Fruit fly (Drosophila melanogaster) whole organism, larva: ENCODE results near the gene CG13050.

Experiments
- noc ChIP-seq: fragments of 200-800 bp; sonication (Bioruptor generic); optimal IDR thresholded peaks from 3 replicates; lab custom pipeline; 2019; ENCODE audit warnings: missing biosample characterization, mild to moderate bottlenecking, missing genetic modification characterization, moderate library complexity

The CG13050 gene

DNA sequence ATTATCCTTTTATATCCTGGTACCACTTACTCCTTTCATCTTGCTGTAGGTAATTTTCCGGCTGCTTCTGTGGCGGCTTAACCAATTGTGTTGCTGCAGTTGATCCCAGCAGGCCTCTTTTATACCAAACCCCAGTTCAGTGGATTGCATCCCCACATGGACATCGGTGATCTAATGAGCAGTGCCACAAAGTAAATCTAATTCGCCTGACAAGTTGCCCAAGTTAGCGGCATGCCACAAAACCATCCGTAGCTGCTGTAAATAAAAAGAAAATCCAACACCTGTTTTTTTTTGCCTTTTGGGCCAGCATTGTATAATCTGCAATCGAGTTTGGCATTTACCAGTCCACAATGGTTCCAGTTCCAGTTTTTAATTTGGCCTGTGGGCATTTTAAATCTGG lies at the start of gene CG13050:
TSS of gene CG13050 (minus strand) at position 101 of the 400 bp plus-strand sequence.
- no peak for TF ChIP-seq noc

DNA sequence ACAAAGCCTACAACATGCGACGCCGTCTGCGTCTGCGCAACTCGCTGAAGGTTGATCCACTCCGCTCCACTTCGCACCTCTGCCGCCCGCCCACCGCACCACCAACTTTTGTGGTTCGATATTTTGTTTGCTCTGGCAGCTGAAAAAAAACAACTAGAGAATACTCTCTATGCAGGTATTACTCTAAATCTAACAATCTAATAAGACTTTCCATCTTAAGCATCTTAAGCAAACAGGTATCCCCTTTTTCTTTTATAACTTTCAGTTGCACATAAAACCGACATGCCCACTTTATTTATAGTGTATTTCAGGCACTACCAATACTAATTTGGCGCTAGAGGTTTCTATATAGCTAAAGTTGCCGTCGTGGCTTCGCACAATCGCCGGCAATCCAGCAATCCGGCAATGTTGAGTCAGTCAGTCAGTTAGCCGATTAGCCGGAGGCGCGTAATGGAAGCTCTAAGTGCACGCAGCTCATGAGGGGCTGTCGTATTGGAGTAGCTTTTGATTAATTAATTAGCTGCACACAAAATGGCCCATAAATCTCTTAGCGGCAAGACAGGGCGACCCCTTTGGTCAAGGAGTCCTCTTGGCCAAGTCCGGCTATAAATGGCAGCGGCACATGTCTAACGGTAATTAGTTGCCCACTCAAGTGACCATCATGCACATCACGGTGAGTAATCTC lies 49.3 kb upstream of the CG13050 start, which contains the start of gene CG13058:
TSS of gene CG13058 (plus strand) at position 635 of the 685 bp plus-strand sequence.
- peak; percentile 75 for TF ChIP-seq noc

DNA sequence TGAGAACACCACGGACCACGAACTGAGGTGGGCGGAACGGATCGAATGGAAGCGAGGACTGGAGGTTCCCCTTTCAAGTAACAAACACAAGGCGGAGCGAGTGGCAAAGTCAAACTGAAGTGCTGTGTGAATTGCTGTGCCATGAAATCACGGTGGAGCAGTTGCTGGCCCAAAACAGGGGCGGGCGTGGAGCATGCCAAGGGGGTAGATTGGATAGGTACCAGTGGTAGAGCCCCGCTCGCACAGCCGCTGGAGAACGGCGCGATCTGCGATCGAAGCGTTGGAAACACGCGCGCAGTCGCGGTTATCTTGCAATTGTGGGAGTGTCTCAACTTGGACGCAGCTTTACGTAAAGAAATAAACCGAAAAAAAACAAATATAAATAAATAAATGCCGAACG lies 48.7 kb upstream of the CG13050 start, which contains the start of gene CG13038:
TSS of gene CG13038 (minus strand) at position 118 of the 400 bp plus-strand sequence.
- TF ChIP-seq noc, result no peak

DNA sequence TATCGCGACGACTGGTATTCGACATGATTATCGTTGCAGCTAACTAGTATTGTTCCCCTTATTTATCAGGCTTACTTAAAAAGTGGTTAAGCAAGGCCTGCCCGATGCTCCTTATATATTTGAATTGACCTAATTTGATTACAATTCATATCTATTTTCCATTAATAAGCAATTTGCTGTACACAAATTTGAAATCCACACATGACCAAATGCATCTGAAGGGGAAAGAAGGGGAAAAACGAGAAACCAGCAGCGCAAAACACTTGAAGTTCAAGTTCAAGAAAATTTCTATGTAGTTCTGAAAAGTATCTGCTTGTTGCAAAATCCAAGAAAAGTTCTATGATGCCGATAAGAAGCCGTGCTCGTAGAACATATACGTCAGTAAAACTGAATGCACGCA lies 47.6 kb upstream of the CG13050 start, which contains the start of the genes CG13040 and CG13039:
TSS of gene CG13040 (minus strand) at position 101 of the 400 bp plus-strand sequence.
TSS of gene CG13039 (minus strand) at position 106 of the 400 bp plus-strand sequence.
- TF ChIP-seq noc, result no peak

DNA sequence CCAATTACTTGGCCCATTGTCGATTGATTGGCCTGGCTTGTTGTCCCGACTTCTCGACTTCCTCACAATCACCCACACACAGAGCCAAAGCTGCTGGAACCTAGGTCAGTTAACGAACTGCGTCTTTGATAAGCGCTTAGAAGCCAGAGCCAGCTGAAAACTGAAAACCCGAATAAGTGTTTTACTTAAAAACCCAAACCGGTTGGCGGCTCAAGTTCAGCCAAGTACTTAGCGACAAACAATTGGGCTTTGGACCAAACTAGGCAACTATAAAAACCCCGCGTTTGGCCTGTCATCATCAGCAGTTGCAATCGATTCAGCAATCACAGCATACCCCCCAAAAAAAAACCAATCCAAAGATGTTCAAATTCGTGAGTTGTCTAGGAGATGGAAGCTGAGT lies 44.3 kb upstream of the CG13050 start, which contains the start of gene CG13059:
TSS of gene CG13059 (plus strand) at position 301 of the 400 bp plus-strand sequence.
- no peak for TF ChIP-seq noc

DNA sequence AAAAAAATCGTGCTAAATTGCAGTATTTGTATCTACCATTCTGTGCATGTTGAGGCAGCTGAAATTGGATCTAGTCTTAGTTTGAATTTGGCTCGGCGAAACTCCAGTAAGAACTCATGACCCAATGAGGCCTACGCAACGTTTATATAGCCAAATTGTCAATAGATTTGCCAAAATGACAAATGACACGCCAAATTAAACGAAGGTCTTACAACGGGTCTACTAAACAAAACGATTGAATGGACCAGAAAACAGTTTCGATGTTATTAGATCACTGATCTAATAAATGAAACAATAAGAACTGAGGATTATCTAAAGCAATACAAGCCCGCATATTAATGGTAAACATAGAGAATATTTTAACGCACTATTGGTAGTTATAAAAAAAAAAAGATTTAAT lies 42.1 kb upstream of the CG13050 start, which contains the start of gene CG42718:
TSS of gene CG42718 (minus strand) at position 101 of the 400 bp plus-strand sequence.
- no peak for TF ChIP-seq noc

DNA sequence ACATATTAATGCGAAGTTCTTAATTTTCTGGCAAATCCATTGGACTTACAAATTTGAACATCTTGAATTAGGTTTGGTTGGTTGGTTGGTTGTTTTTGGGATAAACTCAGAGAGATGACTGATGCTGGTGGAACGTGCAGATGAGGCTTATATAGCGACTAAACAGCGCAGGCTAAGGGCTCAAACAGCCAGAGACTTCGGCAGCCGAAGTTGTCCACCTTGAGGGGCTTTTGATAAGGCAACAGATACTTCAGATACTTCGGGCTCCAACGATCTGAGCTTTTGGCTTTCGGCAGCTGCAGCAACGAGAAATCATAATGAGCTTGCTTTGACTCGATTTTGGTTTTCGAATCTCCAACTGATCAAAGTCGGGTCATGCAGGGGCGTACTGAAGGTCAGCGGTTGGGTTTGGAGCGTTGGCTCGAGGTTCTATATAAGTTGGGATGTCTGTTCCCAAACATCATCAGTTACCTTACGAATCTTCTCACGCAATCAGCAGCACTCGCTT lies 40.4 kb upstream of the CG13050 start, which contains the start of the genes CG13041 and CG13060:
TSS of gene CG13041 (minus strand) at position 128 of the 508 bp plus-strand sequence.
TSS of gene CG13060 (plus strand) at position 458 of the 508 bp plus-strand sequence.
- no peak for TF ChIP-seq noc

DNA sequence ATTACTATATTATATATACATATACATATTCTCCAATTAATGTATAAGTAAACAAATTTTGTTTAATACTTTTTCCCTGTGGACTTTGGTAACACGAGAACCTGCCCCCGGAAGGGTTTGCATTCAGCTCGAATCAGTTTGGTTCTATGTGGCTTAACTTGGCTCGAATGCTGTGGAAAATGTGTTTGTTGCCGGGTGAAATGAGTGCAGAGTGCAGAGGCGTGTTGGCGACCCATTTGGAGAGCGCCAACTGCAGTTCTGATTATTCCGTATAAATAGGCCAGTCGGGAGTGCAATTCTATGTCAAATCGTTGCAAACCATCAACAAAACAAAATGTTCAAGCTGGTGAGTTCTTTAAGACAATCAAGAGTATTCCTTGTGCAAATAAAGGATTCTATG lies 38.7 kb upstream of the CG13050 start, which contains the start of gene Nplp3:
TSS of gene Nplp3 (plus strand) at position 301 of the 400 bp plus-strand sequence.
- no peak for TF ChIP-seq noc

DNA sequence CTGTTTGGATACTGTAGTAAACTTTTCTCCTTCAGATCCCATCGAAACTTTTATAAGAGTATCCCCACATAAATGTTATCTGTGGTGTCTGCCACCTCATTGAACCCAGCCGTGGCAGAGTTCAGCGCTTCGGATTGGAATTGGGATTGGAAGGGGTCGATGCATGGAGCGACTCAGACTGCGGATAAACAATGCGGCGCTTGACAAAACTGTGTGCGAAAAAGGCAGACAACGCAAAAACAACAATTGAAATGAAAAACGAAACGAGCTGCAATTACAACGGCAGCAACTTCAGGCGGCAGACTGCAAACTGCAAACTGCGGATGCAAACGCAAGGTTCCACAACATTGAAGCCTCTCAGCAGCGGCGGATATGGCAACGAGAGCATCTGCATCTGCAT lies 34.9 kb upstream of the CG13050 start, which contains the start of gene CG13062:
TSS of gene CG13062 (plus strand) at position 301 of the 400 bp plus-strand sequence.
- TF ChIP-seq noc, result no peak

DNA sequence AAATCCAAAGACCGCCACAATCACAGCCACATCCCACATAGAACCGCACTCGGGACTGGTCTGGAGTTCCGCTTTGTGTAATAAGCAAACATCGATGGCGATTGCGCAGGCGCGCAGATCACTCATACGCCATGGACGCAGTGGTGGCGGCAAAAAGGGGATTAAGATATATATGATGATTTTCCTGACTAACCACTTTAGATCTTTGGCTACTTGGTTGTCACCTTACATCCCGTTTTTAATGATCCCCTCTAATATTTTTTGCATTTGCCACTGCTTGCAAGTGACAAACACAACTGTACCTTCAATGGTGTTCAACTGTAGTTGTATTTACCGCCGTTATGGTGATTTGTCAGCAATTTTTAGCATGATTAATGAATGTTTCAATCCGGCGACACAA lies 30.9 kb upstream of the CG13050 start:
- peak; percentile 61 for TF ChIP-seq noc

DNA sequence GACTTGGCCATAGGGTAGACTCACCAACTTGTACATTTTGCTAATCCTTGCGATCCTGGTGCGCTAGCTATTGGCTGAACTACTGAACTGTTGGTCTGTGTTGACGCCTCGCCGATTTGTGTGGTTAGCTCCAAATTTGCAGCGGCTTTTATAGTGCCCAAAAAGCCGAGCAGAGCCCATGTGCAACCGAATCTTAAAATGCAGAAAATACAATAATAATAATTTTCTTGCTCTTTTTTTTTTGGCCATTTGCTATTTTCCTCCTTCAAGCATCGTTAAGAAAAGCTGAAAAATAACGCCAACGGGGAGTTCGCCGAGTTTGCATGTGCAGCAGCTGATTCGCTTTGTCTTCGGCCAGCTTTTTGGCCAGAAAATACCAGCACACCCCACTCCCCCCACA lies 29.3 kb upstream of the CG13050 start, which contains the start of gene CG13042:
TSS of gene CG13042 (minus strand) at position 101 of the 400 bp plus-strand sequence.
- TF ChIP-seq noc, result no peak

DNA sequence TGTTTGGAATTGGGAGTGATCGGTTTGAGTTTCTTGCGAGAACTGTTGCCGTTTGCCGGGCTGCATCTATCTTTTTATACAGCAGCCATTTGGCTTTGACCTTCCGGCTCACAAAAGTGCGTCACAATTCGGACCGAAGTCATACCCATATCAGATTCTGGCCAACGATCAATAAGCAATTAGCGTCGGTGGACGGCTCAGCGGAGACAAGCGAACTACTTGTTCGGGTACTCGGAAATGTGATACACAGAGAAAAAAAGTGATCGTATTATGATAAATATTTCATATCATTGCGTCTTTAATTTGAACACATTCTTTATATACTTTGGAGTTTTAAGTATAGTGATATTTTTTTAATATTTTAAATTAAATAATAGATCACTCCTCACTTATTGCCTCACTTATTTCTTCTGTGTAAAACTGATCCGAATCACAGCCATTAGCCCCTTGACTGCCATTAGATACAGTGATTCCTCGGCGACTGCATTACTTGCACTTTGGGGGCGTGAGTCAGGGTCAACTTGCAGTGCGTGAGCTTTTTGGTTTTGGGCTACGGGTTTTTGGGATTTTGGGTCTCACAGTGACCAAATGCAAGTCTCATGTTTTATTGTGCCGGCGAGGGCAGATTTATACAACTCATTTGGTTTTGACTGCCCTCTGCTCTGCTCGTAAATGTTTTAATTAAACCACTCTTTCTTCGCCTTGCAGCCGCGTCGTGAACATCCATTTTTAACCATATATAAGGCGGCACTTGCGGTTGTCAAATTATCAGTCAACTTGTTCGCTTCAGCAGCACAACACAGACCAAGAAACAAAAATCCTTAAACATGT lies 27.0 kb upstream of the CG13050 start, which contains the start of the genes CG13043 and CG13063:
TSS of gene CG13043 (minus strand) at position 51 of the 831 bp plus-strand sequence.
TSS of gene CG13063 (plus strand) at position 781 of the 831 bp plus-strand sequence.
- TF ChIP-seq noc, result no peak

DNA sequence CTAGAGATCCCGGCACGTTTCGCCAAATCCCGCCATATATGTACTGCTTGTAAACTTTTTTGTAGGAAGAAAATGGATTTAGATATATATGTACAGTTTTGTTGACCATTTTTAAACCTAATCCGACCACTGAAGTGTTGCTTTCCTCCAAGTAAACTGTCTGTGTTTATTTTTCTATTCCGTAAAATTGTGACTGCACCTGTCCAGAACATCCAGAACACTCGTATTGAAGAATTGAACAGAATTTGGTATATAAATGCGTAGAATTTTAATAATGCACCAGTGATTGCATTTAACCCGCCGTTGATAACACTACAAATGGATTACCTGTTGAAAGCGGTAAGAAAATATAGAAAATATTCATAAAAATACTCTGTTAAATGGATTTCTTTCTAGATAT lies 24.9 kb upstream of the CG13050 start, which contains the start of gene CG43249:
TSS of gene CG43249 (plus strand) at position 301 of the 400 bp plus-strand sequence.
- no peak for TF ChIP-seq noc

DNA sequence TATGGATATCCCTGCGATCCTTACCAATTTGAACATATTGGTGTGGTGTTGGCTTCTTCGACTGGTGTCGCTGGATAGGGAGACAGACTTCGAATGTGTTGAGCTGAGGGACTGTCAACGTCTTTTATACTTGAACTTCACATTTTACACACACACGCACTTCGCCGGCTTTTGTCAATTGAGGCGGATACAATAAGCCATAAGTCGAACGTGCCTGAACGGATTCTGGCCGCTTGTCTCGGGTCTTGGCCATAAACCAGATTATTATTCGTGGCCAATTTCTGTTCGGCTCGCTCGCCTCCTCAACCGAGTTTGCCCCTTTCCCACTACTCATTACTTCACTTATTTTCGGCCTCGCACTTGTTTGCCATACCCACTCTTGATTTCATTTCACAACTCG lies 24.0 kb upstream of the CG13050 start, which contains the start of gene CG13044:
TSS of gene CG13044 (minus strand) at position 101 of the 400 bp plus-strand sequence.
- no peak for TF ChIP-seq noc

DNA sequence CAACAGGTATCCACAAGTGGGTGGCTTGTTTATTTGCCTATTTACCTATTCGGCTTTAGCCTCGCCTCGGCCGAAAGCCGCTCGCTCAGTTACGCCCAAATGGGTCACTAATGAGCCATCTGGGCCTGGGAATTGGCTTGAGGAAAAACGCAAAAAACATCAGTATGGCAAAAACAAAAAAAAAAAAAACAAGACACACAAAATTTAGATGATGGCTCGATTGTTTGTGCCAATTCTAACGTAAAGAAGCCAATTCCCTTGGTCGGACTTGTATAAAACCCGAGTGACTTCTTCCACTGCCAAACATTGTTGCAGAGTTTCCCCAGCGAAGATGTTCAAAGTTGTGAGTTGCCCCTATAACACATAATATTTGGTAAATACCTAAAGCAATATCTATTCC lies 22.1 kb upstream of the CG13050 start, which contains the start of gene CG4982:
TSS of gene CG4982 (plus strand) at position 301 of the 400 bp plus-strand sequence.
- TF ChIP-seq noc, result no peak

DNA sequence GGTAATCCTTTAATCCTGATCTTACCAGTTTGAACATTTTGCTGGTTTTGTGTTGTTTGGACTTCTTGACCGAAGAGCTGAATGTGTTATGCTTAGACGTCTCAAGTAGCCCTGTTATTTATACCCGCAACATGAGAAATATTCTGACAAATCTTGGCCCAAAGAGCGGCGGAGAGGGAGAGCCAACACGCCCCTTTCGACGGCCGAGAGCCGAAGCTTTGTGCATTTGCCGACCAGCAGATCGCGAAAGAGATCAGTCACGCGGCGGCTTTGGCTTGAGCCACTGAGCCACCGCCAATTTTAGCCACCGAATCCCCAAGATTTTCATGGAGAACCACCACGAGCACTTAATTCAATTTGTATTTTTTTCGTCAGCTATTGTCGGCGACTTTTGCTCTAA lies 16.4 kb upstream of the CG13050 start, which contains the start of gene CG4962:
TSS of gene CG4962 (minus strand) at position 101 of the 400 bp plus-strand sequence.
- TF ChIP-seq noc, result no peak
